Fruit fly (Drosophila melanogaster) whole organism, wandering third instar larva: ENCODE measurements around the gene CG11537.

Source experiments
- CG32264 ChIP-seq: fragments of 200-800 bp; sonication (Bioruptor generic); optimal IDR thresholded peaks from 2 replicates; lab custom pipeline; 2016; ENCODE audit warnings: missing biosample characterization, missing genetic modification characterization
- CG9705 ChIP-seq: fragments of 200-800 bp; sonication (Bioruptor generic); optimal IDR thresholded peaks from 2 replicates; lab custom pipeline; 2018; ENCODE audit warnings: missing biosample characterization, mild to moderate bottlenecking, missing genetic modification characterization
- CrebA ChIP-seq: fragments of 200-800 bp; sonication (Bioruptor generic); optimal IDR thresholded peaks from 2 replicates; lab custom pipeline; 2016; ENCODE audit warnings: missing biosample characterization, mild to moderate bottlenecking, missing genetic modification characterization, borderline replicate concordance
- Dfd ChIP-seq: fragments of >200 bp; optimal IDR thresholded peaks from 2 replicates; lab custom pipeline; 2017; ENCODE audit warnings: missing biosample characterization, missing genetic modification characterization
- Dif ChIP-seq: fragments of 200-275, 200-300 bp; sonication (Bioruptor generic); optimal IDR thresholded peaks from 2 replicates; lab custom pipeline; 2018; ENCODE audit warnings: missing biosample characterization, missing genetic modification characterization; ENCODE audit not compliant: partially characterized antibody
- GATAd ChIP-seq: sonication (Bioruptor generic); optimal IDR thresholded peaks from 2 replicates; lab custom pipeline; 2016; ENCODE audit warnings: missing biosample characterization, missing genetic modification characterization
- HLH106 ChIP-seq: fragments of 200-800 bp; optimal IDR thresholded peaks from 3 replicates; lab custom pipeline; 2019; ENCODE audit warnings: missing biosample characterization, mild to moderate bottlenecking, missing genetic modification characterization, moderate library complexity
- Hr78 ChIP-seq: fragments of >200 bp; optimal IDR thresholded peaks from 2 replicates; lab custom pipeline; 2017; ENCODE audit warnings: missing biosample characterization, missing genetic modification characterization
- Hr83 ChIP-seq: fragments of 200-300 bp; sonication (Bioruptor generic); optimal IDR thresholded peaks from 2 replicates; lab custom pipeline; 2016; ENCODE audit warnings: missing biosample characterization, mild to moderate bottlenecking, missing genetic modification characterization, moderate library complexity; ENCODE audit not compliant: poor library complexity, severe bottlenecking
- Jra ChIP-seq: sonication (Bioruptor generic); optimal IDR thresholded peaks from 2 replicates; lab custom pipeline; 2016; ENCODE audit warnings: missing biosample characterization, missing genetic modification characterization
- Myc ChIP-seq: fragments of >200 bp; optimal IDR thresholded peaks from 2 replicates; lab custom pipeline; 2017
- Rel ChIP-seq, 2 experiments: fragments of 200-800 bp; sonication (Bioruptor generic) in 1 of 2; optimal IDR thresholded peaks; 2 replicates in 1 of 2; 3 replicates in 1 of 2; lab custom pipeline; 2016 to 2019; ENCODE audit warnings: mild to moderate bottlenecking in 2 of 2, missing biosample characterization in 2 of 2, missing genetic modification characterization in 2 of 2, moderate library complexity in 1 of 2
- Sp1 ChIP-seq: fragments of 200-800 bp; sonication (Bioruptor generic); optimal IDR thresholded peaks from 3 replicates; lab custom pipeline; 2019; ENCODE audit warnings: missing biosample characterization, mild to moderate bottlenecking, missing genetic modification characterization, moderate library complexity
- Vsx2 ChIP-seq: fragments of 200-300, 225-300 bp; sonication (Bioruptor generic); optimal IDR thresholded peaks from 2 replicates; lab custom pipeline; 2018; ENCODE audit warnings: missing biosample characterization, missing genetic modification characterization; ENCODE audit not compliant: partially characterized antibody
- br ChIP-seq: fragments of 200-800 bp; sonication (Bioruptor generic); optimal IDR thresholded peaks from 2 replicates; lab custom pipeline; 2016; ENCODE audit warnings: missing biosample characterization, missing genetic modification characterization
- brk ChIP-seq: fragments of 200-800 bp; sonication (Bioruptor generic); optimal IDR thresholded peaks from 2 replicates; lab custom pipeline; 2016; ENCODE audit warnings: missing biosample characterization, mild to moderate bottlenecking, missing genetic modification characterization
- dl ChIP-seq, 2 experiments: fragments of 175-275, 200-275 bp in 1 of 2; fragments of 200-275 bp in 1 of 2; sonication (Bioruptor generic); optimal IDR thresholded peaks; lab custom pipeline; 2018; ENCODE audit warnings: mild to moderate bottlenecking in 2 of 2, missing biosample characterization in 2 of 2, missing genetic modification characterization in 2 of 2, moderate library complexity in 2 of 2; ENCODE audit not compliant: partially characterized antibody in 2 of 2, insufficient read depth in 1 of 2
- dmrt93B ChIP-seq: fragments of 200-800 bp; sonication (Bioruptor generic); optimal IDR thresholded peaks from 2 replicates; lab custom pipeline; 2018; ENCODE audit warnings: missing biosample characterization, mild to moderate bottlenecking, missing genetic modification characterization
- dsf ChIP-seq: sonication (Bioruptor generic); optimal IDR thresholded peaks from 2 replicates; lab custom pipeline; 2016; ENCODE audit warnings: missing biosample characterization, missing genetic modification characterization, borderline replicate concordance
- foxo ChIP-seq, 2 experiments: fragments of 200-800 bp; sonication (Bioruptor generic); optimal IDR thresholded peaks; 2 replicates in 1 of 2; 3 replicates in 1 of 2; lab custom pipeline; 2016 to 2017; ENCODE audit warnings: missing biosample characterization in 2 of 2, missing genetic modification characterization in 2 of 2
- h ChIP-seq: fragments of 200-800 bp; sonication (Bioruptor generic); optimal IDR thresholded peaks from 3 replicates; lab custom pipeline; 2016; ENCODE audit warnings: missing biosample characterization, mild to moderate bottlenecking, missing genetic modification characterization
- jim ChIP-seq: fragments of 175-275, 200-325 bp; sonication (Bioruptor generic); optimal IDR thresholded peaks from 2 replicates; lab custom pipeline; 2016; ENCODE audit warnings: missing biosample characterization, mild to moderate bottlenecking, missing genetic modification characterization
- lola ChIP-seq: fragments of >200 bp; optimal IDR thresholded peaks from 2 replicates; lab custom pipeline; 2017; ENCODE audit warnings: missing biosample characterization, missing genetic modification characterization
- rgr ChIP-seq: fragments of 200-800 bp; sonication (Bioruptor generic); optimal IDR thresholded peaks from 3 replicates; lab custom pipeline; 2016; ENCODE audit warnings: missing biosample characterization, mild to moderate bottlenecking, missing genetic modification characterization
- sage ChIP-seq: fragments of 200-800 bp; sonication (Bioruptor generic); optimal IDR thresholded peaks from 2 replicates; lab custom pipeline; 2016; ENCODE audit warnings: missing biosample characterization, mild to moderate bottlenecking, missing genetic modification characterization
- sv ChIP-seq: fragments of 200-800 bp; sonication (Bioruptor generic); optimal IDR thresholded peaks from 3 replicates; lab custom pipeline; 2016; ENCODE audit warnings: missing biosample characterization, missing genetic modification characterization
- tai ChIP-seq: sonication (Bioruptor generic); optimal IDR thresholded peaks from 2 replicates; lab custom pipeline; 2016; ENCODE audit warnings: missing biosample characterization, missing genetic modification characterization
- usp ChIP-seq: fragments of >200 bp; optimal IDR thresholded peaks from 2 replicates; lab custom pipeline; 2017; ENCODE audit warnings: missing biosample characterization, missing genetic modification characterization
- woc ChIP-seq: sonication (Bioruptor generic); optimal IDR thresholded peaks from 2 replicates; lab custom pipeline; 2016; ENCODE audit warnings: missing biosample characterization, mild to moderate bottlenecking, missing genetic modification characterization

Gene CG11537

DNA sequence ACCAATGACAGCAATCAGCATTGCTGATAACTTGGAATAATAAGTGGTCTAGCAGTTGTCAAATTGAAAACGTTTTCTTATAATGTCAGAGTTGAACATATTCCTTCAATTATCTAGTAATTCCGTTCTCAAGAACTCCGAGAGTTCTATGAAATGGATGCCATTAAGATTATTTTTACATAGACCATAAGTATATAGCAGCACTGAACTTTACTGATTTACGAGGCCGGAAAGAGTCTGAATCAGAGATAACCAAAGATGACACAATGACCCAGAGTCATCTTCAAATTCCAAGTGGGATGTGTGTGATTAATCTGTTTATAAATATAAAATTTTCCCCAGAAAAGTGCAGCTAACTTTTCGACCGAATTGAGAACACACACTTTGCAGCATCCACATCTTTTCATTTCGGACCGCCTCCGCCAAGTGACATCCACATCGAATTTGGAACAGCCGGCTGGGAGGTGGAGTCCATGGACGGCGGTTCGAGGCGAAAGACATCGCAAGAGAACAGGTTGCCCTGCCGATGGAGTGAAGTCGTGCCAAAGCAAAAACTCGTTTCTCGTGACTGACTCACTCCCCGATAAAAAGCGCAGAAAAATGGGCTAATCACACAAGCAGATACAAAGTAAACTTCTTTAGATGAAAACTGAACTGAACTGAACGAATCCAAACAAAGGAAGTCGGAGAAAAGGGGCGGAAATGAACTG lies 18.2 kb downstream of the CG11537 start:
- TF ChIP-seq Vsx2 (GFP tag; lab: Kevin White, UChicago) (peak; percentile 62), woc (GFP tag; lab: Kevin White, UChicago) (peak; percentile 7), sv (GFP tag; lab: Kevin White, UChicago) (no peak)
- TF ChIP-seq, all 38 proteins: peak for 2

DNA sequence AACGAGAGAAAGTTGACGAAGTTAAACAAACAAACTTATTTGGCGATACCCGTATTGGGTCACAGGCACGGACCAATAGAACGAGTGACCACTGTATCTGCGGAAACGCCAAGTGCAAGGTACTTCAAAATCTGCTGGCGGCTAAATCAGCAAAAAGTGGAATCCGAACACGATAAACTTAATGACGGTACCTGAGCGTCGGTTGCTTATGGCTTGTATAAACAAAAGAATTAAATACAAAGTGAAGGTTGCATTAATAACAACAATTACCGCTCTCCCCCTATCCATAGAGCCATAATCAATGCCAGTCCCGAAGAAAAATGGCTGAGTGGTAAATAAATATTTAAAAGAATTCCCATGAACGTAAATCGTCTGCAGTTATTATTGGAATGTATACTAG lies 18.7 kb downstream of the CG11537 start:
- TF ChIP-seq foxo (GFP tag; optimal IDR thresholded peaks at IDR 0.05; lab: Kevin White, UChicago) (peak in 1 of 2 experiments; percentile 27), CG9705 (GFP tag; lab: Kevin White, UChicago) (no peak), Vsx2 (GFP tag; lab: Kevin White, UChicago) (no peak), h (peak; percentile 4), Rel (GFP tag; optimal IDR thresholded peaks at IDR 0.05; lab: Kevin White, UChicago) (no peak), Rel (tag; optimal IDR thresholded peaks at IDR 0.05; lab: Kevin White, UChicago) (peak; percentile 1), dl (GFP tag; optimal IDR thresholded peaks at IDR 0.05; lab: Kevin White, UChicago; ENCODE audit: insufficient read depth in 1 of 2, partially characterized antibody in 2 of 2) (no peak)

DNA sequence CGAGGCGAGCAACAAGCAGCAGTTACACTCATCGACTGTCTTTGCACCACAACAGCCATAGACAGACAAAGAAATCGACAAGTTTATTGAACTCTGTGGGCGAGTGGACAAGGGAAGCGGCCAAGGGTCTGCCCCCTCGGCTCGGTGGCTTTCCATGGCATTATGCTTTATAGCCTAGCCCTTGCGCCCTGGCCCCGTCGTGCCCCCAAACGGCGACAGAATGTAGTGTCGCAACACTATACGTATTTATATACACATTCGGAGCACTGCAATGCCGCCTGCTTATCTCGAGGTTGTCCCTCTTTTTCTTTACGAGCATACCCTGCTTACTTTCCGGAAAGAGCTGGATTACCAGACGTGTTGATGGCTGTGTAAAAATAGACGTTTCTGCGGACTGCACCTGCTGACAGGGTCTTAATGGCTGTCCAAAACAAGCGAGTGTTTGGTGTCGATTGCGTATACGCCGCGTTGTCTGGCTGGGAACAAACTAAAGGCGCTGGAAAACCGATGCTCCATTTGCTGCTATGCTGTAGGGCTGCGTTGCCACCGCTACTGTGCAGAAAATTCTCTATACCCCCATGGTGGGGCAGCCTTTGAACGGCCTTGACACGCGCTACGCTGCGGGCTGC lies 20.5 kb downstream of the CG11537 start:
- TF ChIP-seq Dif (GFP tag; lab: Kevin White, UChicago): no peak
- no peak for TF ChIP-seq CG32264 (GFP tag; lab: Kevin White, UChicago)

DNA sequence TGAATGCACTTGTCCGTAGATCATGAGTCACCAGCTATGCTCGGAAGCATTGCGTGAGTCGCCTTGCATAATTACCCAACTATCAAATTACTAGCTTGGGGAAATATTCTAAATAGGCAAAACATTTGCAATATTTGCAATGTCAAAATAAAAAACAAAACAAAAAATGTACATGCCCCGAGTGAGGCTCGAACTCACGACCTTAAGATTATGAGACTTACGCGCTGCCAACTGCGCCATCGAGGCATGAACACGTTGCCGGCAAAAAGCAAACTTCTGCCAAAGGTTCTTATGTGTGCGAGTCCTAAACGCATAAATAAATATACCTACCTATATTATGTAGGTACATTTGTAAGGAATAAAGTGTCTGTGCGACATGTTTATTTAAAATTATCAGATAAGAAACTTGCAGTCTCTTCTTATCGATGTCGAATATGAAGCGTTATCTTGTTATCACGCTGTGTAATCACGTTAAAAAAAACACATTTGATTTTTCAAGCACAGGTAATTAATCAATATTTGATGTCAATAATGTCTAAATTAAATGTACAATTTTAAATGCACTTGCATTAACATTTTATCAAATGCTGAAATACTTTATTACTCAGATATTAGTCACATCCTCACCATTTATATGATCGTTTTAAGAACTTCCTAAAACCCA lies 21.4 kb downstream of the CG11537 start:
- peak; percentile 8 for TF ChIP-seq Sp1 (GFP tag; lab: Kevin White, UChicago)
- no peak for TF ChIP-seq dsf (GFP tag; lab: Kevin White, UChicago)
- no peak for TF ChIP-seq HLH106 (tag; lab: Kevin White, UChicago)
- no peak for TF ChIP-seq rgr (GFP tag; lab: Kevin White, UChicago)
- no peak for TF ChIP-seq CG32264 (GFP tag; lab: Kevin White, UChicago)
- TF ChIP-seq Jra (GFP tag; lab: Kevin White, UChicago): no peak
- no peak for TF ChIP-seq Myc (lab: Kevin White, UChicago)
- TF ChIP-seq, all 38 proteins: peak for 1

DNA sequence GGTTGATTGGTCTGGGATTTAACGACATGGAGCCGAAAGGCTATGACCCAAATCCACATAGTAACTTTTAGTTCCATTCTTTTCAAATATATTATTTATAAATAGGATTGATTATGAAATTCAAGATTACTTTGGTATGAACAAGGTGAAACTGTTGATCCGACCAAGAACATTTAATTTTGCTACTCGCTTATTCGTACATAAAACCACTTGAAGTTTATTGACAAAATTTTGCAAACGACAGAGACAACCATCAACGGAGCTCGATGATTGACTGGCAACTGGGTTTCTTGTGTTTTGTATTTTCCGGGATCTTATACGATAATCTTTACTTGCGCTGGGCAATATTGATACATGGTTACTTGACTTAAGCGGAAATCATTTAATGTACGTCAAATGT lies 28.9 kb downstream of the CG11537 start, which contains the start of gene CG45067:
CG45067 (minus strand) TSS at position 101 of the 400 bp plus-strand sequence.
- TF ChIP-seq sv (GFP tag; lab: Kevin White, UChicago): no peak
- TF ChIP-seq jim: no peak
- TF ChIP-seq Jra (GFP tag; lab: Kevin White, UChicago): no peak
- TF ChIP-seq brk: no peak

DNA sequence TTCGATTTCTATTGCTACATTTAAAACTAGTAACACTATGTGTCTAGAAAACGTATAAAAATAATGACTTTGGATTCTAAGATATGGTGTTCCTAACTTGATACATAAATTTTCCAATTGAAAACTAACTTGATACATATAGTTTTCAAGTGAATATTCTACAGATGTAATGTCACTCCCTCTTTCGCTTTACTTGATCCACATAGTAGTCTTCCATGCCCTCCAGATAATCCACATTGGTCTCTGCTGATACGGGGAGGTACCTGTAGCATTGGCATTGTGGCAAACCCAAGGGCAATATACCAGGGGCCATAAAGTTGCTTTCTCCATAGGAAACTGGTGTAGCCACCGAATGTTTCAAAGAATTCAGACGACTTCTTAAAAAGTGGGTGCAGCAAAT lies 32.1 kb downstream of the CG11537 start, which contains the start of gene CG45066:
CG45066 (minus strand) TSS at position 101 of the 400 bp plus-strand sequence.
- TF ChIP-seq tai (no peak), h (no peak), usp (GFP tag; lab: Kevin White, UChicago) (no peak), sv (GFP tag; lab: Kevin White, UChicago) (no peak), jim (no peak)

DNA sequence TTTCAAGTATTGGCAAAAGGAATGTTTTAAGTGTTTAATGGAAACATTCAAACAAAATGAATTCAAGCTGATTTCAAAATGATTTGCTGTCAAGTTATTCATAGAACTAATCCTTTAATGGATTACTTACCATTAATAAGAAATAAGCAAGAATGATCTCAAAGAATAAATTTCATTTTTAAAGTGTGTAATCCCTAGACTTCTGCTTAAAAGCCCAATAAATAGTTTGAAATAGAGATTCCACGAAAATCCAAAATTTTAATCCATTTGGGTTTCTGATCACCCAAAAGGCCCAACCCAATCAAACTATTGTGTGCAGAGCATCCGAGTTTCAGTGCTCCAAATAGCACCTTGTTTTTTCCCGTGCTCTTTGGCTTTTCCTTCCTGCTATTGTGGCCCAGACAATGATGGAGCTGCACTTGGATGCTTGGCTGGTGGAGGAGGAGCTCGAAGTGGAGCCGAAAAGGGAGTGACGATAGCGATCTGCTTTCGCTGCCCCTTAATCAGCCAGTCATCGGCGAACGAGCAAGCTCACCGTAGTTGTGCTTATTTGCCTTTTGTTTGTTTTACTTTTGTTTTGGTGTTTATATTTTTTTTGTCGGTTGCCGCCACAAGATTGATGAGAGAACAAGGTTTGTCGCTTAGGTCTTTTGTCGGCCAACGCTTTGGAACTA lies 33.7 kb downstream of the CG11537 start:
- TF ChIP-seq sage (GFP tag; lab: Kevin White, UChicago) (no peak), brk (no peak), Myc (lab: Kevin White, UChicago) (no peak), h (no peak), rgr (GFP tag; lab: Kevin White, UChicago) (no peak), Hr83 (GFP tag; lab: Kevin White, UChicago) (no peak), Dif (GFP tag; lab: Kevin White, UChicago) (peak; percentile 44), Hr78 (GFP tag; lab: Kevin White, UChicago) (no peak), Sp1 (GFP tag; lab: Kevin White, UChicago) (no peak), br (no peak), HLH106 (tag; lab: Kevin White, UChicago) (peak; percentile 41), dl (GFP tag; optimal IDR thresholded peaks at IDR 0.05; lab: Kevin White, UChicago; ENCODE audit: insufficient read depth in 1 of 2, partially characterized antibody in 2 of 2) (no peak), dmrt93B (GFP tag; lab: Kevin White, UChicago) (no peak), woc (GFP tag; lab: Kevin White, UChicago) (peak; percentile 85), CG32264 (GFP tag; lab: Kevin White, UChicago) (no peak), lola (no peak), GATAd (GFP tag; lab: Kevin White, UChicago) (no peak), sv (GFP tag; lab: Kevin White, UChicago) (no peak), Rel (GFP tag; optimal IDR thresholded peaks at IDR 0.05; lab: Kevin White, UChicago) (no peak), Rel (tag; optimal IDR thresholded peaks at IDR 0.05; lab: Kevin White, UChicago) (no peak), CG9705 (GFP tag; lab: Kevin White, UChicago) (no peak), CrebA (GFP tag; lab: Kevin White, UChicago) (no peak), Dfd (no peak)
